Worm (Caenorhabditis elegans) whole organism, L1 larva: ENCODE results near the gene srh-1.

ENCODE experiments used
- C04F5.9 ChIP-seq: sonication (generic microtip); optimal IDR thresholded peaks from 2 replicates; lab custom pipeline; 2016; ENCODE audit warnings: missing genetic modification characterization, missing compliant biosample characterization
- Y116A8C.19 ChIP-seq: sonication (generic microtip); optimal IDR thresholded peaks from 2 replicates; lab custom pipeline; 2016; ENCODE audit warnings: missing compliant biosample characterization, missing genetic modification characterization, borderline replicate concordance
- alr-1 ChIP-seq: fragments of 200-800 bp; sonication (Bioruptor generic); optimal IDR thresholded peaks from 2 replicates; lab custom pipeline; 2018; ENCODE audit warnings: borderline replicate concordance, mild to moderate bottlenecking, missing genetic modification characterization, missing compliant biosample characterization
- blmp-1 ChIP-seq: fragments of 150-350 bp; optimal IDR thresholded peaks from 2 replicates; lab custom pipeline; 2014; ENCODE audit warnings: missing biosample characterization, missing genetic modification characterization
- ceh-63 ChIP-seq: fragments of 200-800 bp; sonication (Bioruptor generic); optimal IDR thresholded peaks from 2 replicates; lab custom pipeline; 2018; ENCODE audit warnings: mild to moderate bottlenecking, missing genetic modification characterization, missing compliant biosample characterization
- ceh-8 ChIP-seq: fragments of 200-800 bp; sonication (Bioruptor generic); optimal IDR thresholded peaks from 2 replicates; lab custom pipeline; 2018; ENCODE audit warnings: mild to moderate bottlenecking, missing genetic modification characterization, moderate library complexity, missing compliant biosample characterization
- ceh-82 ChIP-seq, 3 experiments: fragments of 150-350 bp in 1 of 3; sonication (generic microtip) in 2 of 3; optimal IDR thresholded peaks; 2 replicates each; lab custom pipeline; 2014 to 2017; ENCODE audit warnings: missing biosample characterization in 3 of 3, missing genetic modification characterization in 3 of 3
- ceh-88 ChIP-seq: fragments of 200-800 bp; sonication (Bioruptor generic); IDR thresholded peaks from 2 replicates; pipeline ENCODE4 v1.3.6; 2022; ENCODE audit warnings: missing genetic modification characterization, missing compliant biosample characterization
- ces-1 ChIP-seq: fragments of 150-350 bp; optimal IDR thresholded peaks from 2 replicates; lab custom pipeline; 2014; ENCODE audit warnings: missing biosample characterization, missing genetic modification reagents, missing genetic modification characterization
- dsc-1 ChIP-seq: sonication (generic microtip); optimal IDR thresholded peaks from 2 replicates; lab custom pipeline; 2016; ENCODE audit warnings: mild to moderate bottlenecking, missing genetic modification characterization, missing compliant biosample characterization
- efl-1 ChIP-seq, 4 experiments: fragments of 150-350 bp; optimal IDR thresholded peaks in 3 of 4; peaks in 1 of 4; 1 replicate in 1 of 4; 2 replicates in 3 of 4; lab custom pipeline; 2014; ENCODE audit warnings: missing biosample characterization in 2 of 4, missing genetic modification characterization in 2 of 4, missing genetic modification reagents in 2 of 4
- efl-3 ChIP-seq: fragments of 200-800 bp; sonication (Bioruptor generic); optimal IDR thresholded peaks from 2 replicates; lab custom pipeline; 2018; ENCODE audit warnings: mild to moderate bottlenecking, missing genetic modification characterization, missing compliant biosample characterization
- egl-13 ChIP-seq: sonication (generic microtip); optimal IDR thresholded peaks from 2 replicates; lab custom pipeline; 2016; ENCODE audit warnings: missing genotype, missing genetic modification reagents, missing genetic modification characterization, missing compliant biosample characterization
- egl-27 ChIP-seq, 2 experiments: fragments of 150-350 bp in 1 of 2; sonication (generic microtip); optimal IDR thresholded peaks; 3 replicates each; lab custom pipeline; 2017 to 2018; ENCODE audit warnings: missing biosample characterization in 2 of 2, missing genetic modification characterization in 2 of 2, missing genetic modification reagents in 2 of 2
- elt-3 ChIP-seq, 6 experiments: fragments of 150-350 bp in 1 of 6; sonication (generic microtip); optimal IDR thresholded peaks; 2 replicates each; lab custom pipeline; 2017 to 2018; ENCODE audit warnings: missing biosample characterization in 6 of 6, missing genetic modification characterization in 6 of 6, inconsistent platforms in 1 of 6
- fkh-10 ChIP-seq: sonication (generic microtip); optimal IDR thresholded peaks from 2 replicates; lab custom pipeline; 2017; ENCODE audit warnings: missing biosample characterization, missing genetic modification reagents, missing genetic modification characterization
- fkh-4 ChIP-seq: sonication (generic microtip); optimal IDR thresholded peaks from 2 replicates; lab custom pipeline; 2016; ENCODE audit warnings: missing compliant biosample characterization, missing genetic modification characterization, borderline replicate concordance
- grh-1 ChIP-seq: fragments of 200-800 bp; sonication (Bioruptor generic); IDR thresholded peaks from 2 replicates; pipeline ENCODE4 v1.3.6; 2022; ENCODE audit warnings: missing genetic modification reagents, missing genetic modification characterization, missing compliant biosample characterization
- hlh-17 ChIP-seq: fragments of 200-800 bp; sonication (Bioruptor generic); optimal IDR thresholded peaks from 2 replicates; lab custom pipeline; 2018; ENCODE audit warnings: missing genetic modification characterization, mild to moderate bottlenecking, missing compliant biosample characterization, moderate library complexity, borderline replicate concordance
- hlh-4 ChIP-seq: sonication (generic microtip); optimal IDR thresholded peaks from 2 replicates; lab custom pipeline; 2016; ENCODE audit warnings: mild to moderate bottlenecking, missing genetic modification characterization, missing compliant biosample characterization
- hpl-2 ChIP-seq: fragments of 150-350 bp; optimal IDR thresholded peaks from 2 replicates; lab custom pipeline; 2014; ENCODE audit warnings: missing biosample characterization, missing genetic modification reagents, missing genetic modification characterization
- isw-1 ChIP-seq: fragments of 200-800 bp; sonication (Bioruptor generic); IDR thresholded peaks from 2 replicates; pipeline ENCODE4 v1.3.6; 2022; ENCODE audit warnings: missing genetic modification characterization, missing compliant biosample characterization
- jun-1 ChIP-seq: fragments of 150-350 bp; optimal IDR thresholded peaks from 2 replicates; lab custom pipeline; 2014; ENCODE audit warnings: missing biosample characterization, missing genetic modification reagents, missing genetic modification characterization
- lin-13 ChIP-seq: fragments of 150-350 bp; optimal IDR thresholded peaks from 2 replicates; lab custom pipeline; 2014; ENCODE audit warnings: missing biosample characterization, missing genetic modification reagents, missing genetic modification characterization
- lin-14 ChIP-seq: fragments of 200-800 bp; sonication (Bioruptor generic); optimal IDR thresholded peaks from 2 replicates; lab custom pipeline; 2018; ENCODE audit warnings: mild to moderate bottlenecking, missing genetic modification characterization, moderate library complexity, missing compliant biosample characterization
- lir-3 ChIP-seq: sonication (generic microtip); optimal IDR thresholded peaks from 2 replicates; lab custom pipeline; 2016; ENCODE audit warnings: mild to moderate bottlenecking, missing genetic modification characterization, moderate library complexity, missing compliant biosample characterization; ENCODE audit not compliant: poor library complexity
- mdl-1 ChIP-seq, 2 experiments: fragments of 150-350 bp; optimal IDR thresholded peaks; 2 replicates each; lab custom pipeline; 2014 to 2017; ENCODE audit warnings: missing biosample characterization in 2 of 2, missing genetic modification characterization in 2 of 2, inconsistent platforms in 1 of 2
- mep-1 ChIP-seq: fragments of 150-350 bp; optimal IDR thresholded peaks from 2 replicates; lab custom pipeline; 2014; ENCODE audit warnings: missing biosample characterization, missing genetic modification characterization
- nhr-19 ChIP-seq: fragments of 200-800 bp; sonication (Bioruptor generic); conservative IDR thresholded peaks from 2 replicates; pipeline ENCODE4 v1.3.6; 2022; ENCODE audit warnings: missing genetic modification characterization, missing compliant biosample characterization
- nhr-20 ChIP-seq: sonication (generic microtip); optimal IDR thresholded peaks from 2 replicates; lab custom pipeline; 2016; ENCODE audit warnings: mild to moderate bottlenecking, missing genetic modification characterization, missing compliant biosample characterization
- nhr-237 ChIP-seq: fragments of 150-350 bp; optimal IDR thresholded peaks from 2 replicates; lab custom pipeline; 2014; ENCODE audit warnings: missing biosample characterization, missing genetic modification characterization
- nhr-71 ChIP-seq: sonication (generic microtip); optimal IDR thresholded peaks from 2 replicates; lab custom pipeline; 2016; ENCODE audit warnings: mild to moderate bottlenecking, missing genetic modification characterization, moderate library complexity, missing compliant biosample characterization
- nhr-85 ChIP-seq: sonication (generic microtip); peaks from one replicate; lab custom pipeline; 2016; ENCODE audit warnings: missing genetic modification characterization, inconsistent platforms, missing compliant biosample characterization
- pqm-1 ChIP-seq: sonication (generic microtip); optimal IDR thresholded peaks from 3 replicates; lab custom pipeline; 2017; ENCODE audit warnings: missing biosample characterization, missing genetic modification characterization
- skn-1 ChIP-seq: fragments of 150-350 bp; optimal IDR thresholded peaks from 2 replicates; lab custom pipeline; 2014; ENCODE audit warnings: missing biosample characterization, missing genetic modification characterization
- sptf-1 ChIP-seq: fragments of 150-350 bp; optimal IDR thresholded peaks from 2 replicates; lab custom pipeline; 2014; ENCODE audit warnings: missing biosample characterization, missing genetic modification characterization
- unc-86 ChIP-seq: sonication (generic microtip); optimal IDR thresholded peaks from 2 replicates; lab custom pipeline; 2016; ENCODE audit warnings: missing genetic modification characterization, missing compliant biosample characterization
- zag-1 ChIP-seq: fragments of 150-350 bp; optimal IDR thresholded peaks from 2 replicates; lab custom pipeline; 2014; ENCODE audit warnings: missing biosample characterization, missing genetic modification characterization
- zip-4 ChIP-seq: fragments of 200-800 bp; sonication (Bioruptor generic); optimal IDR thresholded peaks from 2 replicates; lab custom pipeline; 2018; ENCODE audit warnings: mild to moderate bottlenecking, missing genetic modification characterization, moderate library complexity, missing compliant biosample characterization

Gene srh-1

DNA sequence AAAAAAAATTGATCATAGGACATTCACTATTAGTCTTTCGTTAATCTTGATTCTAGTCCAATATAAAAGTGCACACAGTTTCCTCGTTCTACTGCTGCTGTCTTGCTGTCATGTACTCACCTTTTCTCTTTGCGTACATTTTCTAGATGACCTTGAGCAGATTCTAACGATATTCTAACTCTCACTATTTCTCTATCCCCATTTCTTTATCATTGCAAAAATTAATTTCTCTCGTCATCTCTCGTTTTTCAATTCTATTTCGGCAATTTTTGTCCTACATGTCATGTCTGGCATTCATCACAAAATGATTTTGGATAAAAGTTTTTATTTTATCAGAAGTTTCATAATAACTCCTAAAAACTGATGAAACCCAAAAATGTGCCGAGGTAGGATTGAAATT, 23.1 kb downstream of the srh-1 start, which contains the start of gene ttll-5 (continued):
- peak in 3 of 6 experiments; percentile 6 to 62 (median 62) for TF ChIP-seq elt-3 (tag; optimal IDR thresholded peaks at IDR 0.05; lab: Kevin White, UChicago)
- no peak for TF ChIP-seq unc-86 (tag; lab: Kevin White, UChicago)
- no peak for TF ChIP-seq lir-3 (tag; lab: Kevin White, UChicago)
- no peak for TF ChIP-seq lin-13 (GFP tag; lab: Kevin White, UChicago)
- TF ChIP-seq ces-1 (GFP tag; lab: Kevin White, UChicago): no peak
- TF ChIP-seq pqm-1 (tag; lab: Kevin White, UChicago): no peak

DNA sequence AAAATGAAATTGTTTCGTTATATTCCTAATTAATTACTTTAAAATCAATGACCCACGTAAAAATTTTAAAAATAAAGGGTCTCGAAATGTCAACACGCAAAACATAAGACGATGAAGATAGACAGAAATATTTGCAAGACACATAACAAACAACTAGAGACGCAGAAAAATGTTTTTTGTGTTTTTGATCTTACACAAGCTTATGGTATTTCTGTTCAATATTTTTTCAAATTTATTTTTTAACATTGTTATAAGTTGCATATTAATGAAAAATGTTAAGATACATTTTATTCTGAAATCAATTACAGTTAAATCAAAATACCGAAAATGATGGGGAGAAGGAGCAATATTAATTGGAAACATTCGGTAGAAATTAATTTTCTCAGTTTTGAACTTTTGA, 27.8 kb downstream of the srh-1 start, which contains the start of gene C55A6.3:
Gene C55A6.3, minus strand, starts transcription at position 101 of the 400 bp plus-strand sequence.
- TF ChIP-seq jun-1 (tag; lab: Kevin White, UChicago) (no peak), hlh-17 (GFP tag; lab: Kevin White, UChicago) (no peak), nhr-237 (tag; lab: Kevin White, UChicago) (no peak), efl-3 (GFP tag; lab: Kevin White, UChicago) (no peak), hpl-2 (GFP tag; lab: Kevin White, UChicago) (no peak), Y116A8C.19 (tag; lab: Kevin White, UChicago) (no peak), fkh-4 (tag; lab: Kevin White, UChicago) (no peak), ceh-8 (GFP tag; lab: Kevin White, UChicago) (no peak), sptf-1 (tag; lab: Kevin White, UChicago) (no peak), blmp-1 (tag; lab: Kevin White, UChicago) (no peak), egl-27 (tag; optimal IDR thresholded peaks at IDR 0.05; lab: Kevin White, UChicago) (no peak)

- no peak for TF ChIP-seq dsc-1 (tag; lab: Kevin White, UChicago)
- no peak for TF ChIP-seq unc-86 (tag; lab: Kevin White, UChicago)
- TF ChIP-seq efl-3 (GFP tag; lab: Kevin White, UChicago): no peak
Measured at ce11 chrV:11514677-11515076, 29.0 kb downstream of the srh-1 start, which contains the start of gene C55A6.6. Gene C55A6.6, minus strand, starts transcription at chrV:11514737.

DNA sequence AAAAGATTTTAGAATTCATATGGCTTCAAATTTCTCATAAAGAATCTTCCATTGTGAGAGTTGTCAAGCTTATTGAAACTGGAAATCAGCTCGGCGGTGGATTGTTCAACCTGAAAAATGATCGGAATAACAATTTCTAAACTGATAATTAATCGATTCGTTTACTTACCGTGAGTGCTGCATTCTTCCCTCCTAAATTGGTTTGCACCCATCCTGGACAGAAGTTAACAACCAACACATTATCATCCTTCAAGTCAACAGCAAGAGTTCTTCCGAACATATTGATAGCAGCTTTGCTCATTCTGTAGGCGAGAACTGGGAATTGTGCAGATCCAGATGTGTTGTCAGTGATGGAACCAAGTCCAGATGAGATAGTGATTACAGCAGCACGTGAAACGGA, 29.5 kb downstream of the srh-1 start:
- TF ChIP-seq fkh-4 (tag; lab: Kevin White, UChicago) (no peak), dsc-1 (tag; lab: Kevin White, UChicago) (peak; percentile 21), efl-1 (optimal IDR thresholded peaks at IDR 0.05; lab: Kevin White, UChicago) (no peak), efl-1 (GFP tag; optimal IDR thresholded peaks at IDR 0.05 in 1 of 2; lab: Kevin White, UChicago) (peak in 1 of 2 experiments; percentile 31)

DNA sequence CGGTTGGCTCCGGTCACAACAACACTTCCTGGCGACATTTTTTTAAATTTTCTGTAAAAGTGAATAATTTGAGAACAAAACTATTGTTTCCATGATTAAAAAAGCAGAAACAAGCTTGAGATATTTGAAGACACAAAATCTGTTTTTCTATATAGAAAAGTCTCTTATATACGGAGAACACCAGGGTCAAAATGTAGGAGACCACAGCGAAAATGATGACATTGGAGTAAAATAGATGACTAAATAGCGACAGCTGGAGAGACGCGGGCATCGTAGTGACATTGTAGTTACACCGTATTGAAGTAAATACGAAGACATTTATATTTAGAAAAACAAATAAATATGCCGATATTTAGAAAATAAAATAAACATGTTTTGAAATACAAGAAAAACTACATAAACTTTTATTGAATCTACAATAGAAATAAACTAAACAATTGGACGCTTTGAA, 30.5 kb downstream of the srh-1 start, which contains the start of gene sdz-8:
Gene sdz-8, minus strand, starts transcription at position 51 of the 451 bp plus-strand sequence.
- peak; percentile 26 for TF ChIP-seq lin-14 (GFP tag; lab: Kevin White, UChicago)
- TF ChIP-seq efl-1 (optimal IDR thresholded peaks at IDR 0.05; lab: Kevin White, UChicago): no peak
- TF ChIP-seq efl-1 (GFP tag; optimal IDR thresholded peaks at IDR 0.05 in 1 of 2; lab: Kevin White, UChicago): peak in 1 of 2 experiments; percentile 58
- no peak for TF ChIP-seq ceh-8 (GFP tag; lab: Kevin White, UChicago)
- TF ChIP-seq skn-1: peak; percentile 93
- no peak for TF ChIP-seq ceh-82 (tag; optimal IDR thresholded peaks at IDR 0.05; lab: Kevin White, UChicago)

DNA sequence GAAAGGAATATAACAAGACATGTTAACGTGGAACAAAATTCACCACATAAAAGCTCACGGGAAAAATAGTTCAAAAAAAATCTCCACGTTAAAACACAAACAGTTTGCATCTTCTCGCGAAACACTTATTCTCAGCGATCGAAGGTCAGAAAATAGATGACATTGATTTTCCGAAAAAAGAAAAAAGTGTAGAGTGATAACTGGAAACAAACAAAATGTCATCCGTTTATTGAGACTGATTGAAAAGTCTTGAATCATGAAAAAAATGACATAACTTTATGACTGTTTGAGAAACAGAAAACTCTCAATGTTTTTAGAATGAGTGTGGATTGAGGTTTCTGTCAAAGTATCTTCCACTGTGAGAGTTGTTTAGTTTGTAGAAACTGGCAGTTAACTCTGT, 32.1 kb downstream of the srh-1 start, which contains the start of gene C55A6.4:
Gene C55A6.4, minus strand, starts transcription at position 101 of the 400 bp plus-strand sequence.
- TF ChIP-seq mdl-1 (tag; optimal IDR thresholded peaks at IDR 0.05; lab: Kevin White, UChicago): no peak
- TF ChIP-seq nhr-19 (GFP tag; lab: Robert Waterston, UW): no peak
- TF ChIP-seq nhr-85 (tag; lab: Kevin White, UChicago): no peak
- no peak for TF ChIP-seq fkh-10 (GFP tag; lab: Kevin White, UChicago)
- TF ChIP-seq nhr-71: no peak
- no peak for TF ChIP-seq alr-1 (tag; lab: Kevin White, UChicago)
- TF ChIP-seq jun-1 (tag; lab: Kevin White, UChicago): no peak
- no peak for TF ChIP-seq nhr-237 (tag; lab: Kevin White, UChicago)
- no peak for TF ChIP-seq zag-1 (tag; lab: Kevin White, UChicago)
- TF ChIP-seq egl-13 (tag; lab: Kevin White, UChicago): no peak
- no peak for TF ChIP-seq nhr-20
- no peak for TF ChIP-seq C04F5.9 (tag; lab: Kevin White, UChicago)
- TF ChIP-seq mep-1 (tag; lab: Kevin White, UChicago): no peak
- no peak for TF ChIP-seq ceh-8 (GFP tag; lab: Kevin White, UChicago)
- no peak for TF ChIP-seq zip-4 (GFP tag; lab: Kevin White, UChicago)
- no peak for TF ChIP-seq grh-1
- no peak for TF ChIP-seq ceh-63 (GFP tag; lab: Kevin White, UChicago)
- no peak for TF ChIP-seq isw-1
- no peak for TF ChIP-seq ceh-88
- TF ChIP-seq hlh-4 (tag; lab: Kevin White, UChicago): no peak
